Fruit fly (Drosophila melanogaster) ovary, adult (tissue): Measurements from ENCODE around the gene Nbr.

Source experiments
- CG17801 ChIP-seq: fragments of 200-800 bp; optimal IDR thresholded peaks from 2 replicates; lab custom pipeline; 2019; ENCODE audit warnings: missing biosample characterization, mild to moderate bottlenecking, missing genetic modification characterization, moderate library complexity; ENCODE audit not compliant: partially characterized antibody

Nbr gene

DNA sequence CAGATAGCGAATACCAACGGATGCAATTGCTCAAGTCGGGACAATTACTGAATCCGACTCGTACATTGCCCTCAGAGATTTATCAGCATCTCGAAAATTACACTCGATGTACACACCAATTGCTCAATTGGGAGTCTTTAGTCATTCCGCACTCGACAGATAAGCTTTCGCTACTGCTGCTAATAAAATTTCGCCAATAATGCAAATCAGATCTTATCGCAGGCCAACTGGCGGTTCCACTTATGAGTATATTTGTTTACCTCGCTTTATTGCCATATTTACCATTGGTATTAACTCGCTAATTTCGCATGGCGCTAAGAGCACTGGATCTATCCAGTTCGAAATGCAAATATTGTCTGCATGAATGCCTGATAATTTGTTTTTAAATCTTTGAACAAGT is 49.3 kb downstream of the Nbr start:
- TF ChIP-seq CG17801 (GFP tag; lab: Kevin White, UChicago) = no peak

DNA sequence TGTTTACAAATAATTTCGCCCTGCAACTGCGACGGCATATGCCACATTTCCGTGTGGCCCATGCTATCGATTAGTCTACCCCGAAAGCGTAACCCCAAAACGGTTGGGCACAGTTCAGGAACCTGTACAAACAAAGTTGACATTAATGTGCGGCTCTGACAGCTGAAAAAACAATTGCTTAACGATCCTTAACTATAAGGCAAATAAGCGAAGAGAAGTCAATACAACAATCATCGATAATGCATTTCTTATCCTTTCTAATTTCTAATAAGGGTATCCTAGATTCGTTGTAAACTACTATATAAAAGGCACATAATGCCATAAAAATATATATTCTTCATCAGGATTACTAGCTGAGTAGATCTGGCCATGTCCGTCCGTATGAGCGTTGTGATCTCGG is 51.0 kb downstream of the Nbr start:
- TF ChIP-seq CG17801 (GFP tag; lab: Kevin White, UChicago) = no peak
